Worm (Caenorhabditis elegans) whole organism, dauer: ENCODE results near the gene K01A12.2.

Experiments used
- unc-62 ChIP-seq: sonication (generic microtip); optimal IDR thresholded peaks from 2 replicates; lab custom pipeline; 2017; ENCODE audit warnings: missing biosample characterization, missing genetic modification reagents, missing genetic modification characterization

The K01A12.2 gene

DNA sequence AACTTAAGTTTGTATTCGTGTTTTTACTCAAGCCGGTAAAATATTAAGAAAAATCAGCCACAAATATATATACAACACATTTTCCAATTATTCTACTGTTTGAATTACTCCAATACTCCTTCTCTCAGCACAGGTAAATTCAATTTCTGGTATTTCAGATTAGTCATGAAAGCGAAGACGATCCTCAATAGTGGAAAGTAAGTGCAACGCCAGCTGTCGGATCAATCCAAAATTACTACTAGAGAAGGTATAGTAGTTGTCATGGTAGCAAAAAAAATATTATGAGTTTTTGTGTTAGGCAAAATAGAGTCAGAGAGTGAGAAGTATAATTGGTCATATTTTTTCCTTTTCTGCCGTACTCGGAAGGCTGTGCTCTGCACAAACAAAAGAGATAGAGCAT, at the start of gene K01A12.2:
Gene K01A12.2, plus strand, starts transcription at position 301 of the 400 bp plus-strand sequence.
- no peak for TF ChIP-seq unc-62 (GFP tag; lab: Kevin White, UChicago)

DNA sequence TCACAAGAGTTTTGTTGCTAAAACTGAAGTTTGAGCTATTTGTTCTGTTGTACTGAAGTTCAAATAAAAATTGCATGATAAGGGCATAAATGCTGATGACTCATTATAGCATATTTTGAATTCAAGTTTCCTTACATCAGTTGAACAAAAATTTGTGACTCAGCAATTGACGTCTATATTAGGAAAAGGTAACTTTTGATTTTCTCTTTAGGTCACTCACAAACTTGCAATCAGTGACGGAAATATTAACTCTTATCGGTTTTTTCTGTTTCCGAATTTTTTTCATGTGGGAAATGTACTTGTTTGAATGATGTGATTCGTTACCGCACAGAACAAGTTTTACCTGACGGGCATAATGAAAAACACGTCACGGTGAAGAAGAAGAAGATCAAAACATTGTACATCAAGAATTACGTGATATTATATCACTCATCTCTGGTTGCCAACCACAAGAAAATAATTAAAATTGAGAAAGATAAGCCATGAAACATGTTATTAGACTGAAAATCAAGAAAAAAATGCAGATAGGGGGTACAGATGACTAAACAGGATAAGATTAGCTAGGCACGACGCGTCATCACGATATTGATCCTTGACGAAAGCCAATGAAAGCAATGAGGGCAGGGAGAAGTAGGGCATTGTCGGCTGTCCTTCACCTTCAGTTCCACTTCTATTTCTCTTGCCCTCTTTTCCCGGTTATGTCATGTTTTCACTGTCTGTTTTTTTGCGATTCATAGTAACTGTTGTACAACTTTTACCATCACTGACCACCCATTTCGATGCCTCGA, 49.3 kb upstream of the K01A12.2 start:
- no peak for TF ChIP-seq unc-62 (GFP tag; lab: Kevin White, UChicago)

DNA sequence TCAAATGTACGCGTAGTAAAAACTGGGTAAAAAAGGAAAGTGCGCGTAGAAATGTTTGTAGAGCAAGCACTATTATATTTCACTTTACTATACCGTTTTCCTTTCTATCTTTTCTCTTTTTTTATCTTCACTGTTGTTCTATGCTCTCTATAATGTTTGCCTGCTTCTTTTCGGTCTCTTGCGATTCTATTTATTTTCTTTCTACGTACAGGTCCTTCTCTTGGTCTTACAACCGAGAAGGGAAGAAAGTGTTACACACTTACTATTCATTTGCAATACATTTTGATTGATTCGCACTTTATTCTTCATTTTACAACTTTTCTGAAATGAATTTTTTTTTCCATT, 48.7 kb upstream of the K01A12.2 start:
- TF ChIP-seq unc-62 (GFP tag; lab: Kevin White, UChicago), result no peak

DNA sequence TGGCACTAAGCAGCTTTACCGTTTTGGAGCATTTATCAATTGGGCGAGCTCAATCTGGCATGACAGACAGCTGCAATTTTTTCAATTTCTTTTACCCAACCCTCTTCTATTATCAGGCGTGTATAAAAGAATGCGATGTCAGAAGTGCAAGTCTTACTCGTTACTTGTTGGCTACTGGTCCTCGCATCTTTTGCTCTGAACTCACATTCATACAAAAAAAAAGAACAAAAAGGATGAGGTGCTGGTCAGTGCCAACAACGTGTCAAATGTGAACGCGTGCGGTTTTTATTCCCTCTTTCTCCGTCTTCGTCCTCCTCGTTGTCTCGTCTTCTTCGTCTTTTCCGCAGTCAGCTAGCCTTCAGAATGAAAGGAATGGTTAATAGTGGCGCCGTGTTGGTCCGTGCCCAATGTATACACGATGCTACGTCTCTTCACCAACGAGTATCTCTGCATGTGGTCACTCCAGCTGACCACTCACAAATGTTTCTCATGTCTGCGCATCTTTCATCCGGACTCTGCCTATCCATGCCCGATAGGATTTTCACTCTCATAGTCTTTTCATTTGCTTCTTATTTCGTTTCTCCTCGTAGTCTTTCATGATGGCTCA, 47.2 kb upstream of the K01A12.2 start:
- TF ChIP-seq unc-62 (GFP tag; lab: Kevin White, UChicago), result no peak

DNA sequence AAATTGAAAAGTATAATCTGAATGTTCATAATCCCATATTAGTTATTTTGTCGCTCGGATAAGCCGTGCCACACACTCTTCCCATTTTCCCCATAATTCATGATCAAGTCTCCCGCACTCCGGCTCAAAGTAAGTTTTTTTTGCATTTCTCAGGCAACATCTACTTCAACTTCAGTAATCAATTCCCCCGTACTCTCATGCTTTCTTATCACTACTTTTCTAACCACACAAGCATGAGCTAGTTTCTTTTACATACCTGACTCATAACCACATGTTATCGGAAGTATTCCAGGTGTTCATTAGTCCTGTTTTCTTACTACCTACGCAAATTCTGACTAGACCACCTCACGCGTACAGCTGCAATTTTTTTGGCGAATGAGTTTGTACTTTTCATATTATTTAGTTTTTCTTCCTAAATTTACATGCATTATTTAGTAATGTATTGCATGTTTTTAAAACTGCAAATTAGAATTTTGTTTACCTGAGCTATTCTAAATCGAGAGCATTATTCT, 46.6 kb upstream of the K01A12.2 start:
- TF ChIP-seq unc-62 (GFP tag; lab: Kevin White, UChicago), result no peak

DNA sequence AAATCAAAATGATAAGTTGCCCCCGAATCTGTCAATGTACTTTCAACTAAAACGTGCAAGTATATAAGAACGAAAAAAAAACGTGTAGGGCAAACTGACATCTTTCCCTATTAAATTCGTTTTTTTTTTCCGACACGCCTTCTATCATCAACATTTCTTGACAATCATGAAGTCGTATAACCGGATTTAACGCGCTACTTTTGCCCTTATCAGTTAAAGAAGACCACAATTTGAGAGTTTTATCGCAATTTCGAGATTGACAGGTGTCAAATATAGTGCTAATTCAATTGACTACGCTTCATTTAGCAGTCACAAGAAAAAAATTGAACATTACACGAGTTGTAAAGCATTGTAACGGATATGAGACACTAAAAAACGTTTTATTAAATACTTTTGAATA, 46.0 kb upstream of the K01A12.2 start:
- no peak for TF ChIP-seq unc-62 (GFP tag; lab: Kevin White, UChicago)

DNA sequence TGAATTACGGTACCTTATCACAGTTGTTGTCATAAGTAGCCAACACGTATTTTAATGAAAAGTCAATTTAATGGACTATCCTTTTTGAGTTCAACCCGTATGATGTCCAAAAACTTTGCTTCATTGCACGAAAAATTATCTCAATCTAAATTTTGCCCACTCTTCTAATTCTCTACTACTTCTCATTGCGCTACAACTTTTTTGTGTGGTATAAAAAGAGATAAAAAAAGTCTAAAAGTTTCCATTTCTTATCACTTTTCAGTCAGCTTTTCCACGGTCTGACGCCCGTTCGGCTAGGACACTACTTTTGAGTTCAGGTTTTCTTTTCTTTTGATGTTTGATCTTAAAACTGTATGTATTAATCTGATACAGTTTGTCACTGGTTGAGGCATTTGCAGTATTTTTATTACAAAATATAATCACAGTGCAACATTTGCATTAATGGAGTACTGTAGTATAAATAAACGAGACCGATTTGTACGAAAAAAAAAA, 45.3 kb upstream of the K01A12.2 start:
- TF ChIP-seq unc-62 (GFP tag; lab: Kevin White, UChicago), result no peak

DNA sequence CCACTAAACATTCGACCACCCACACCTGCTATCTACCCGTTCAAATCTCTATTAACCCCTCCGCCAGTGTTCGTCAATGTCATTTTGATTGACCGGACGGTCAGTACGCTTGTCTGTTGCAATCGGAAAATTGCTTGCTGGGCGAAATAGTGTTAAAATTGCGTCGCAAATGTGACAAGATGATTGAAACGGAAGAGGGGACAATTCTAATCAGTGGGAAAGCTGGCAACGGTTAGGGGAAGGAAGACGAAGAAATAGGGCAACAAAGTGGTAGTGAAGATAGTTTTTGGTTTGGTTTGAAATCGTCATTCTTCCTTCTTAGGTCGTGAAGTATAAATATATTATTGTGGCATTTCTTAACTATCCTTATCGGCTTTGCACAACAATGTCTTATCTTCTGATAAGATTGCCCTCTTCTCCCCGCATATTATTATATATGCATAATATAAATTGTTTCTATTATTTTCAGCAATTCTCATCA, 44.7 kb upstream of the K01A12.2 start:
- no peak for TF ChIP-seq unc-62 (GFP tag; lab: Kevin White, UChicago)

DNA sequence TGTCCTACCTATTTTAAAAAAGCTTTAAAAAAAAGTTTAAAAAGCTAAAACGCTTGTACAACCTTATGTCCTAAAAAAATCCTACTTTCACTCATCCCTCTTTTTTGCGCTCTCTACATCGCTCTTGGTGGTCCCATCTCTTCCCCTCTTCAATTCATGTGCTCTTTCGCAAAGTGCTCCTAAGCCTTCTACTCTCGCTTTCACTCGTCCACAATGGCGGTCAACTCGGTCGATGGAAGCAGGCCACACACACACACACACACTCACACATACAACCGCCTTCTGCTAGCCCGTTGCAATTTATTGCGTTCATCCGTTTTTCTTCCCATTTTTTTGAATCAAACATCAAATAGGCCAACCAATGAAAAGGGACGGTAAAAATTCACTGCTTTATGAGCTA, 44.0 kb upstream of the K01A12.2 start:
- no peak for TF ChIP-seq unc-62 (GFP tag; lab: Kevin White, UChicago)

DNA sequence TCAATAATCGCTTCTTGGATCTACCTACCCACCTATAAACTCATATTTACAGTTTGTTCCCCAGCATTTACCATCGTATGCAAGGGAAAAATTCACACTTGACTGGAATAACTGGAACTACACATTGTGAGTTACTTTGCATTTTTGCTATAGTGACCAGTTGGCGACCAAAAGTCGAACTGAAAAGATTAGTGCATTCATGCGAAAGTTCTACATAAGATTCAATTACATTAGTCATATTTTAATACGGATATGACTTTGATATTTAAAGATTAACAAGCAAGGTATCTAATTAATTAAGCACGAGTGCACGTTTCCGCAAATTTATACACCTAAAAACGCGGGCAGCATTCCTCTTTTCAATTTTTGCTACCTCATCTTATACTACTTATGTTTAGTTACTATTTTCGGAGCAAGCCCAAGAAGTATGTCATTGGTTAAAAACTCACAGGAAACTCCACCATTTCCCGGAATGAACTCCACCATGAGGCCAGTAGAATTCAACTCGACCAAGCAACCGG, 42.1 kb upstream of the K01A12.2 start, which contains the start of gene jmjd-3.1:
Gene jmjd-3.1, plus strand, starts transcription at position 51 of the 521 bp plus-strand sequence.
- no peak for TF ChIP-seq unc-62 (GFP tag; lab: Kevin White, UChicago)

DNA sequence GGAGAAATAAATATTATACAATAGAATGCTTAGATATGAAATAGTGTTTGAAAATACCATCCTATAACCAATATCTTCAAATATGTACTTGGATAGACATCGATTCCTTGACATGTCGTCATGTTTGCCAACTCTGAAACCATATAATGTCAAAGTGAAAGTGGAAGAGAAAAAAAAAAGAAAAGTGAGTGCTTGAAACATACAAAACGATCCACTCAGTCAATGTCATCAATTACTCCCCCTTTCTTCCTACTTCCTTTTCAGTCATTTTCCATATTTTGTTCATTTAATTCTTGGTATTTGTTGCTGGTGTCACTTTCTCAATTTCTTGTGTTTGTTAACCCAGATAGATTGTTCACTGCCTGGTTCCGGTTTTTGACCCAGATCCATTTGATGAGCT, 32.9 kb upstream of the K01A12.2 start, which contains the start of gene F18E9.4:
Gene F18E9.4, plus strand, starts transcription at position 301 of the 400 bp plus-strand sequence.
- TF ChIP-seq unc-62 (GFP tag; lab: Kevin White, UChicago), result no peak

DNA sequence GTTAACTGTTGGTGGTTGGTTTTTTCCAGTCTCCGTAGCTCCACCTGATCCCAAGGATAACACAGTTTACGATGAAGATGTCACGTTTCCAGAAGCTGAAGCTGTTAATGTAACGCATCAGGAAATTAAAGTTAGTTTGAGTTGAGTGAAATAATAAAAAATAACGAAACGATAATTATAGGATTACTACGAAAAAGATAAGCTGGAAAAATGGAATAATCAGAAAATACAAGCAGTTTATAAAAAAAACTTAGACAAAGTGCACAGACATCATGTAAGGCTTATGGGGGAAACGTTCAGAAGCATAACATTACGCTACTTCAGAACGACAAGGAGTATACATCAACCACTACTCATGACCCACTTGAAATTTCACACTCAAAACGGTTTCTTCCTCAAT, 31.7 kb upstream of the K01A12.2 start, which contains the start of gene F18E9.8:
Gene F18E9.8, minus strand, starts transcription at position 101 of the 400 bp plus-strand sequence.
- TF ChIP-seq unc-62 (GFP tag; lab: Kevin White, UChicago), result no peak

DNA sequence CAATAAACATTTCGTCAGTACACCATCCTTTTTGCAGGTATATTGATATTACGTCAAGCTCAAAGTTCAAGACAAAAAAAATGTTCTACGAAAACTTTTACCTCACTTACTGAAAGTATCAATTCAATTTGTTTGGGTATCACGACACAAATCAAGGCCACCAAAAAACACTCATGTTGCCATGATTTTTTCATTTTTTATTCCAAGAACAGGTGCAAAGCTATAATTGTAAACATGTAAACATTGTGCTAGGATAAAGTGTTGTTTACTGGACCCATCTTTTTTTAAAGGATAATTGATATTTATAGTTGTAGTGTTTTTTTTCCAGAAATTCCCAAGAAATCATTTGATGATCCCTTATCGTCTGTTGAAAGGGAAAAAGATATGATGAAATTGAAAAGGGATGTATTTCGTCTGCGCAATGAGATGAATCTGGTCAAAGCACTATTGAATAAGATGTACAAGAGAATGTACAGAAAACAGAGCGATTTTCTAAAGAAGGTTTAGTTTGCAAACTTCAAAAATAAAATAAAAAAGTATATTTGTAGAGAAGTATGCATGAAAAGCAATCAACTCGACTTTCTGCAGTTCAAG, 30.3 kb upstream of the K01A12.2 start:
- no peak for TF ChIP-seq unc-62 (GFP tag; lab: Kevin White, UChicago)

DNA sequence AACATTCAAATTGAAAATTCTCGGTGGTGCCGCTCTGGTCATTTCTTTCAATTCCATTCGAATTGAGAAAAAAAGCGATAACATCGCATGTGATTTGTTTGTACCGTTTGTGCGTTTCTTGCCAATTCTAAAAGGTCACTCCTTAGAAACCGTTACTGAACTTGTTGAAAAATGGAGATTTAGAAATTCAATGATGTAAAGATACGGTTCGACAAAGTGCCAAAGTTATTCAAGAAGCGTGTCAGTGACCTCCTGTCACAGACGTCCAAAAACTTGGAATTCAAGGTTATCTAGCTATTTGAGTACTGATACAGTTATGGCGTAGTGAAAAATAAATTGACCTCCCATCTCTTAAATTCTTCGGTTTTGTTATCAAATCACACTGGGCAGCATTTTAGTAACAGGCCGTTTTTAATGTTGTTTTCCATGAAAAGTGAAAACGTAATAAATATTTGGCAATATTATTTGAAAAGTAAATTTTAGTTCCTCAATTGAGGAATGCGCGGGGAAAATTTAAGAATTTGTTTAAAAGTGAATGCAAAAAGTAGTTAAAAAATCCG, 28.2 kb upstream of the K01A12.2 start:
- TF ChIP-seq unc-62 (GFP tag; lab: Kevin White, UChicago), result no peak

DNA sequence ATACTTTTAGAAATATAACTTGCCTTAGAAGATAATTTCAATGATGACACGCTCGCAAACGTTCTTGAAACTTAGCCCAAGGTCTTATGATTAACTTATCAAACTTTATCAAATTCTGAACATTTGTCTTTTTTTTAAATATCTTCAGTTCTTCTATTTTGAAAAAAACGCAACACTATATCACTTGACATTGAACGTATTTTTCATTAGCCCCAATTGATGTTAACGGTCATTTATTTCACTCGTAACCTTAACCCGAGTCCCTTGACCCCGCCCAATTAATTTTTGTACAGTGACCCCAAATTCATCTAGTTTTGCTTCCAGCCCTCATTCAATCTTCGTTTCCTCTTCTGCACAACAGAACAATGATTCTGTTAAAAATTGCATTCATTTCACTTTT, 27.3 kb upstream of the K01A12.2 start, which contains the start of gene F18E9.3:
Gene F18E9.3, plus strand, starts transcription at position 311 of the 400 bp plus-strand sequence.
- TF ChIP-seq unc-62 (GFP tag; lab: Kevin White, UChicago), result no peak
